Fruit fly (Drosophila melanogaster): ENCODE measurements around the gene Jon66Ci.
A peak's percentile ranks its signal among the peaks of the same experiment; 100 is the strongest.

The Jon66Ci gene

dm6 chr3L:8394944-8395343 is 3.6 kb downstream of the Jon66Ci start (continued):
- TF ChIP-seq CG3838 (GFP tag; optimal IDR thresholded peaks at IDR 0.05) (no peak), ewg (GFP tag; optimal IDR thresholded peaks at IDR 0.05) (no peak), ssp (GFP tag; IDR thresholded peaks at IDR 0.05) (no peak), sens (GFP tag) (no peak), CG6175 (GFP tag; IDR thresholded peaks at IDR 0.05) (no peak), ci (GFP tag; IDR thresholded peaks at IDR 0.05) (peak; percentile 66; the same call in 2 of the 3 replicates), CG11504 (tag; optimal IDR thresholded peaks at IDR 0.05) (no peak), dysf (GFP tag; IDR thresholded peaks at IDR 0.05) (no peak), Dref (GFP tag; IDR thresholded peaks at IDR 0.05) (no peak), chm (GFP tag; IDR thresholded peaks at IDR 0.05) (0 out of 2 replicates have a peak, but pooled peaks have one; percentile 27), tna (GFP tag; IDR thresholded peaks at IDR 0.05; ENCODE audit: partially characterized antibody) (peak; percentile 76), pfk (GFP tag; optimal IDR thresholded peaks at IDR 0.05) (no peak), CG33557 (GFP tag; optimal IDR thresholded peaks at IDR 0.05) (no peak), rib (GFP tag; IDR thresholded peaks at IDR 0.05) (peak; percentile 41; the same call in 1 of the 2 replicates), NFAT (GFP tag; IDR thresholded peaks at IDR 0.05) (no peak), CG13894 (tag; optimal IDR thresholded peaks at IDR 0.05) (no peak), CG13424 (tag; optimal IDR thresholded peaks at IDR 0.05) (no peak), Dip2 (GFP tag; IDR thresholded peaks at IDR 0.05) (no peak), jumu (GFP tag; optimal IDR thresholded peaks at IDR 0.05) (no peak), Blimp-1 (GFP tag; optimal IDR thresholded peaks at IDR 0.05) (no peak), CG5245 (GFP tag; optimal IDR thresholded peaks at IDR 0.05) (no peak), Atf6 (GFP tag; IDR thresholded peaks at IDR 0.05) (no peak), Atf-2 (GFP tag; optimal IDR thresholded peaks at IDR 0.05) (no peak), CG10147 (GFP tag; optimal IDR thresholded peaks at IDR 0.05) (no peak), Dbx (GFP tag; IDR thresholded peaks at IDR 0.05) (no peak), CG7556 (GFP tag; optimal IDR thresholded peaks at IDR 0.05) (no peak), Xrp1 (GFP tag; IDR thresholded peaks at IDR 0.05) (no peak), CG15514 (GFP tag; optimal IDR thresholded peaks at IDR 0.05) (no peak), sc (optimal IDR thresholded peaks at IDR 0.05) (no peak), sc (GFP tag; optimal IDR thresholded peaks at IDR 0.05) (no peak), CG6254 (GFP tag; optimal IDR thresholded peaks at IDR 0.05) (no peak), CG31441 (GFP tag; IDR thresholded peaks at IDR 0.05) (no peak), maf-S (GFP tag; optimal IDR thresholded peaks at IDR 0.05) (no peak), jing (GFP tag; optimal IDR thresholded peaks at IDR 0.05) (no peak), CG6813 (GFP tag; optimal IDR thresholded peaks at IDR 0.05) (no peak), kay (GFP tag; optimal IDR thresholded peaks at IDR 0.05) (no peak), H2.0 (GFP tag; IDR thresholded peaks at IDR 0.05) (no peak), CoRest (tag; optimal IDR thresholded peaks at IDR 0.05) (no peak), CG14441 (GFP tag; IDR thresholded peaks at IDR 0.05) (no peak), Meics (GFP tag; optimal IDR thresholded peaks at IDR 0.05) (no peak), Lim3 (GFP tag; IDR thresholded peaks at IDR 0.05) (no peak), H15 (GFP tag; IDR thresholded peaks at IDR 0.05) (no peak), CG11696 (GFP tag; IDR thresholded peaks at IDR 0.05) (no peak), ase (GFP tag; IDR thresholded peaks at IDR 0.05) (no peak), HLH3B (GFP tag; IDR thresholded peaks at IDR 0.05) (no peak), otp (GFP tag; IDR thresholded peaks at IDR 0.05) (no peak), CG10462 (GFP tag; optimal IDR thresholded peaks at IDR 0.05) (no peak), Sox102F (GFP tag; optimal IDR thresholded peaks at IDR 0.05) (no peak), nom (GFP tag; optimal IDR thresholded peaks at IDR 0.05) (no peak), CG14860 (GFP tag; IDR thresholded peaks at IDR 0.05; ENCODE audit: partially characterized antibody) (peak; percentile 55; the same call in 2 of the 3 replicates), Fer2 (tag; optimal IDR thresholded peaks at IDR 0.05) (no peak), h (optimal IDR thresholded peaks at IDR 0.05) (no peak), CG17186 (GFP tag; optimal IDR thresholded peaks at IDR 0.05) (no peak)

Data from whole organism, embryonic.